Worm (Caenorhabditis elegans) whole organism, L2 larva: ENCODE measurements around the gene F22B7.1.

Source experiments
- ama-1 ChIP-seq: fragments of 150-350 bp; optimal IDR thresholded peaks from 2 replicates; lab custom pipeline; 2018; ENCODE audit warnings: inconsistent platforms
- lin-39 ChIP-seq: fragments of 150-350 bp; optimal IDR thresholded peaks from 2 replicates; lab custom pipeline; 2014; ENCODE audit warnings: missing biosample characterization, missing genetic modification reagents, missing genetic modification characterization
- nhr-25 ChIP-seq: fragments of 150-350 bp; sonication (generic microtip); optimal IDR thresholded peaks from 3 replicates; lab custom pipeline; 2014; ENCODE audit warnings: missing biosample characterization, missing genetic modification characterization
- unc-62 ChIP-seq: fragments of 150-350 bp; optimal IDR thresholded peaks from 2 replicates; lab custom pipeline; 2014; ENCODE audit warnings: missing biosample characterization, missing genetic modification reagents, missing genetic modification characterization
- ztf-11 ChIP-seq: sonication (generic microtip); optimal IDR thresholded peaks from 2 replicates; lab custom pipeline; 2017; ENCODE audit warnings: missing biosample characterization, missing genetic modification characterization

DNA sequence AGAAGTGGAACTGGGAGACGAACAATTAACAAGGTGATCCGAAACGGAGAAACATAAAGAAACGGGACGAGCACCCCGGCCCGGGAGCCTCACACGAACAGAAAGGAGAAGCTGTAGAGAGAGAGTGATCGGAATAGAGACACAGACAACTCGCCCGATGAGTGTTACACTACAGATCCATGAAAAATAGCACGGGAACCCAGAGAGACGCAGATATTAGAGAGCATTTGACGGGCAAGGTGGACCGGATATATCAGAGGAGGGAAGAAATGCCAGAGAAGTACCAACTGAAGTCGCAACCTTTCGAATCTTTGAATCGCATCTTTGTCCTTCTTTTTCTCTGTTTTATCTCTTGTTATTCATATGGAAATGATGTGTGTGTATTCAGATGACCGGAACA, 19.3 kb downstream of the F22B7.1 start, which contains the start of gene anmt-1:
- TF ChIP-seq nhr-25 (no peak), lin-39 (no peak), ama-1 (lab: Kevin White, UChicago) (no peak), unc-62 (GFP tag; lab: Kevin White, UChicago) (no peak), ztf-11 (tag; lab: Kevin White, UChicago) (no peak)
